Worm (Caenorhabditis elegans) whole organism, L1 larva: Measurements from ENCODE around the gene Y111B2A.1.

Experiments used
- aly-2 ChIP-seq: fragments of 150-350 bp; optimal IDR thresholded peaks from 2 replicates; lab custom pipeline; 2014; ENCODE audit warnings: missing biosample characterization, missing genetic modification characterization
- sox-4 ChIP-seq: sonication (generic microtip); optimal IDR thresholded peaks from 2 replicates; lab custom pipeline; 2016; ENCODE audit warnings: missing genetic modification characterization, missing compliant biosample characterization
- unc-130 ChIP-seq: fragments of 150-350 bp; optimal IDR thresholded peaks from 2 replicates; lab custom pipeline; 2017; ENCODE audit warnings: missing biosample characterization, missing genetic modification characterization, inconsistent platforms
- ztf-4 ChIP-seq: fragments of 150-350 bp; optimal IDR thresholded peaks from 2 replicates; lab custom pipeline; 2014; ENCODE audit warnings: missing biosample characterization, missing genetic modification characterization

DNA sequence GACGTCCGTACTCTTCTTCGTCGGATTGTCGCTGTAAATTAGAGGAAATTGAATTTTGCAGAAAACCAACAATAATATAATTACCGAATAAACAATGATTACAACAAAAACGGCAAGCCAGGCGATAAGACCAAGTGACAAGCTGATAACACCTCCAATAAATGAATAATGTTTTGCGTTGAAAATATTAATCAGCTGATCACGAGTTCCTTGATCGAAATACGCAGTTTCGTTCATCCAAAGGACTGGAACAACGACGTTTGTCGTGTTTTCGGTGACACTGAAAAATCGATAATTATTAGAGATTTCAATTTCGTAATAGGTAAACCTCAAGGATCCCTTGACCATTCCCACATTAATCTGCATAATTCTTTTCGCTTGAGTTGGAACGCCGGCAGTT, 41.7 kb downstream of the Y111B2A.1 start:
- TF ChIP-seq aly-2: no peak
- no peak for TF ChIP-seq ztf-4 (tag; lab: Kevin White, UChicago)
- TF ChIP-seq unc-130 (tag; lab: Kevin White, UChicago): no peak
- no peak for TF ChIP-seq sox-4
